Worm (Caenorhabditis elegans): Measurements from ENCODE around the gene paqr-1.

DNA sequence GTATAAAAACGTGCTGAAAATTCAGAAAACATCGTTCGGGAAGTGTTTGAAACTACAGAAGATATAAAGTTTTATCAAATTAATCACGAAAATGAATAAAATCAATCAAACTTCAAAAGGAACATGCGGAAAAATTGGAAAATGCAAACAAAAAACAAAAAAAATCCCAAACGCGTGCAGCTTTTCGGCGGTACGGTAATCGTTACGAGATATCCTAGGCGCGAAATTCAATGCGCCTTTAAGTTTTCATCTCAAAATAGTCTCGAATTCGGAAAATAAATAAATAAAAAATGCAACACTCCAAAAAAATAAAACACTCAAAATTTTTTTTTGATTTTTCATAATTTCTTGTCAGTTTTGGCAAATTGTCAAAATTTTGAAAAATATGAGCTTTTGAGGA is 25.4 kb downstream of the paqr-1 start:
- TF ChIP-seq mbf-1 (tag; optimal IDR thresholded peaks at IDR 0.05) (no peak), nhr-77 (tag; optimal IDR thresholded peaks at IDR 0.05) (no peak), ztf-11 (tag; optimal IDR thresholded peaks at IDR 0.05) (no peak), C34F6.9 (tag; optimal IDR thresholded peaks at IDR 0.05) (no peak)

Data from whole organism, L2 larva.